Fruit fly (Drosophila melanogaster): ENCODE measurements around the gene Abd-B.
A peak's percentile ranks its signal among the peaks of the same experiment; 100 is the strongest.

The Abd-B gene

dm6 chr3R:17007336-17007735, 35.3 kb upstream of the Abd-B start (continued):
- no peak for TF ChIP-seq gsb (GFP tag; IDR thresholded peaks at IDR 0.05)
- TF ChIP-seq CG6813 (GFP tag; optimal IDR thresholded peaks at IDR 0.05), result peak; percentile 17
- TF ChIP-seq CG9215 (GFP tag; IDR thresholded peaks at IDR 0.05), result no peak
- TF ChIP-seq chm (GFP tag; IDR thresholded peaks at IDR 0.05), result no peak
- TF ChIP-seq CrebB (tag; optimal IDR thresholded peaks at IDR 0.05), result peak; percentile 22

- TF ChIP-seq Dp (GFP tag; optimal IDR thresholded peaks at IDR 0.05), result no peak
- no peak for TF ChIP-seq dmrt99B (tag; optimal IDR thresholded peaks at IDR 0.05)
- TF ChIP-seq CG8478 (optimal IDR thresholded peaks at IDR 0.05), result no peak
- no peak for TF ChIP-seq odd (GFP tag; optimal IDR thresholded peaks at IDR 0.05)
- TF ChIP-seq CG9876 (GFP tag; optimal IDR thresholded peaks at IDR 0.05), result no peak
- TF ChIP-seq Jarid2 (GFP tag; optimal IDR thresholded peaks at IDR 0.05), result no peak
- TF ChIP-seq CG5245 (GFP tag; optimal IDR thresholded peaks at IDR 0.05), result no peak
- no peak for TF ChIP-seq CG32772 (GFP tag; IDR thresholded peaks at IDR 0.05)
Observed at dm6 chr3R:17003468-17003867, 31.4 kb upstream of the Abd-B start.

- TF ChIP-seq B-H2 (GFP tag; optimal IDR thresholded peaks at IDR 0.05) (peak; percentile 61), gfzf (GFP tag; optimal IDR thresholded peaks at IDR 0.05) (peak; percentile 52), Med (GFP tag) (peak; percentile 90), CG17829 (tag; optimal IDR thresholded peaks at IDR 0.05) (peak; percentile 43), CG11456 (GFP tag; IDR thresholded peaks at IDR 0.05) (0 out of 3 replicates have a peak, but pooled peaks have one; percentile 17), Oaz (GFP tag; IDR thresholded peaks at IDR 0.05) (no peak), NfI (GFP tag; optimal IDR thresholded peaks at IDR 0.05) (peak; percentile 23), CG13894 (tag; optimal IDR thresholded peaks at IDR 0.05) (peak; percentile 42), Jarid2 (GFP tag; optimal IDR thresholded peaks at IDR 0.05) (peak; percentile 33), maf-S (GFP tag; optimal IDR thresholded peaks at IDR 0.05) (peak; percentile 1), hbn (GFP tag; IDR thresholded peaks at IDR 0.05; ENCODE audit: partially characterized antibody) (peak; percentile 97), Side (GFP tag; optimal IDR thresholded peaks at IDR 0.05) (peak; percentile 26), Ssrp (tag; optimal IDR thresholded peaks at IDR 0.05) (no peak), MESR4 (GFP tag; optimal IDR thresholded peaks at IDR 0.05) (peak; percentile 65), CG12155 (GFP tag; optimal IDR thresholded peaks at IDR 0.05) (peak; percentile 19), lbe (GFP tag; optimal IDR thresholded peaks at IDR 0.05) (peak; percentile 22), nom (GFP tag; optimal IDR thresholded peaks at IDR 0.05) (peak; percentile 64), bab2 (GFP tag; optimal IDR thresholded peaks at IDR 0.05) (peak; percentile 13), CG2129 (GFP tag; IDR thresholded peaks at IDR 0.05; ENCODE audit: partially characterized antibody) (peak; percentile 86), nerfin-2 (GFP tag; IDR thresholded peaks at IDR 0.05; ENCODE audit: partially characterized antibody) (peak; percentile 91), CG3838 (GFP tag; optimal IDR thresholded peaks at IDR 0.05) (no peak), inv (GFP tag; IDR thresholded peaks at IDR 0.05; ENCODE audit: partially characterized antibody) (peak; percentile 94), her (GFP tag; optimal IDR thresholded peaks at IDR 0.05) (peak; percentile 73), sna (GFP tag; IDR thresholded peaks at IDR 0.05; ENCODE audit: partially characterized antibody) (peak; percentile 89), Poxn (GFP tag; IDR thresholded peaks at IDR 0.05) (no peak), CG10431 (GFP tag; optimal IDR thresholded peaks at IDR 0.05) (peak; percentile 47), CG15514 (GFP tag; optimal IDR thresholded peaks at IDR 0.05) (peak; percentile 100), ems (GFP tag; optimal IDR thresholded peaks at IDR 0.05) (peak; percentile 49), Lpt (GFP tag; optimal IDR thresholded peaks at IDR 0.05) (no peak), hb (GFP tag; IDR thresholded peaks at IDR 0.05; ENCODE audit: partially characterized antibody) (peak; percentile 93), CG3726 (GFP tag; IDR thresholded peaks at IDR 0.05) (no peak), Vsx1 (GFP tag; optimal IDR thresholded peaks at IDR 0.05) (no peak), sr (GFP tag; IDR thresholded peaks at IDR 0.05) (peak; percentile 47; the same call in 2 of the 3 replicates)
Observed at dm6 chr3R:17002218-17003110, 30.4 kb upstream of the Abd-B start, which contains the start of the genes Sf3a1 and Irc. Gene Sf3a1, minus strand, starts transcription at chr3R:17002355. Gene Irc, plus strand, starts transcription at chr3R:17002875.

All from whole organism, embryonic.